Fruit fly (Drosophila melanogaster): ENCODE measurements around the gene r2d2.

Gene r2d2

dm6 chr2L:7811249-7812002, 11.5 kb downstream of the r2d2 start, which contains the start of gene LanB1:
TSS of gene LanB1 (plus strand) at chr2L:7811438.
- TF ChIP-seq gl (tag; optimal IDR thresholded peaks at IDR 0.05) (no peak), Pif1B (GFP tag; optimal IDR thresholded peaks at IDR 0.05) (no peak), CG8159 (tag; optimal IDR thresholded peaks at IDR 0.05) (no peak), EcR (GFP tag; optimal IDR thresholded peaks at IDR 0.05) (peak; percentile 0), CG8301 (tag; optimal IDR thresholded peaks at IDR 0.05) (peak; percentile 7), CG15710 (tag; optimal IDR thresholded peaks at IDR 0.05) (no peak), CG10348 (GFP tag; IDR thresholded peaks at IDR 0.05) (no peak), CG34367 (tag; optimal IDR thresholded peaks at IDR 0.05) (no peak), Pif1A (GFP tag; optimal IDR thresholded peaks at IDR 0.05) (no peak), CG17806 (tag; optimal IDR thresholded peaks at IDR 0.05) (no peak), CG13204 (GFP tag; optimal IDR thresholded peaks at IDR 0.05) (peak; percentile 3), Ets98B (GFP tag; IDR thresholded peaks at IDR 0.05) (no peak; the same call in 1 of the 2 replicates), CG12605 (GFP tag; IDR thresholded peaks at IDR 0.05) (peak; percentile 48; the same call in 1 of the 2 replicates), CG9948 (tag; optimal IDR thresholded peaks at IDR 0.05) (no peak), D1 (tag; optimal IDR thresholded peaks at IDR 0.05) (no peak), fd96Ca (GFP tag; IDR thresholded peaks at IDR 0.05) (no peak; the same call in 2 of the 3 replicates), rn (GFP tag; IDR thresholded peaks at IDR 0.05) (no peak), CG14655 (GFP tag; optimal IDR thresholded peaks at IDR 0.05) (no peak), CG32121 (GFP tag; IDR thresholded peaks at IDR 0.05) (peak; percentile 28; the same call in 1 of the 2 replicates), CG4496 (GFP tag; IDR thresholded peaks at IDR 0.05) (peak; percentile 28; the same call in 1 of the 3 replicates), Snoo (tag; optimal IDR thresholded peaks at IDR 0.05) (no peak)

DNA sequence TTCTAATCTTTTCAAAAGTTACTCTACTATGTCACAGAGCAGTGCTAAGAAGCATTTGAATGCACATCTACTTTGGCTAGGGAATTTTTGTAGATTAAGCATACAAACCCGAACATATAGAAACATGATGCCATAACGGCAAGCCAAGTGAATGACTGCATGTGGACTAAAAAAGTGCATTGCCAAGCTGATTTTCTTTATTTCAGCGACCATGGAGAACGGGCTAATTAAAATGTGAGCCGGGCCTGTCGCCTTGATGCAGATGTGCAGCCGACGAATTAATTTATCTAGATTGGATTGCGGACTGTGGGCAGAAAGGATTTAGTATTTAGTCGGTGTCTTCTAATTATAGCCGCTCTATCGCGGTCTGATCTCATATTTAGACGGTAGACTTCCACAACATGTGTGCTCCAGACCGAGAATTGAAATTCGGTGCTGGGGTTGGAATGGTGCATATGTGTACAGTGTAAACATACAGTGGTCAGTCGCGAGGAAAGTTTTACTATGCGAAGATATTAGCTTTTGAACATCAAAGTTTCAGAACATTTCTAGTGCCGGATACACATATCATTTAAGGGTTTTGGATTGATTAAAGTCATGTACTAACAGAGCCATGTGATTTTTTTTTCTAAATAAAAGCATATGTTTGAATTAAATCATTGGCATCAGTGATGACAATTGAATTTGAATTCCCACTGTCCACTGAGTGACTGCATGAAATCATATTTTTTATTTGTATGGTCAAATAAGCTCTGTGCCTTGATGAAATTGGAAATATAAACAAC, 12.8 kb downstream of the r2d2 start:
- TF ChIP-seq CG8301 (tag; optimal IDR thresholded peaks at IDR 0.05) (peak; percentile 3), CG4496 (GFP tag; IDR thresholded peaks at IDR 0.05) (no peak), fd96Ca (GFP tag; IDR thresholded peaks at IDR 0.05) (no peak), CG14655 (GFP tag; optimal IDR thresholded peaks at IDR 0.05) (peak; percentile 7)

dm6 chr2L:7813357-7813756, 13.4 kb downstream of the r2d2 start:
- TF ChIP-seq CG10348 (GFP tag; IDR thresholded peaks at IDR 0.05) (no peak), gl (tag; optimal IDR thresholded peaks at IDR 0.05) (no peak), CG34367 (tag; optimal IDR thresholded peaks at IDR 0.05) (no peak), EcR (GFP tag; optimal IDR thresholded peaks at IDR 0.05) (peak; percentile 47), D1 (tag; optimal IDR thresholded peaks at IDR 0.05) (no peak), CG32121 (GFP tag; IDR thresholded peaks at IDR 0.05) (0 out of 2 replicates have a peak, but pooled peaks have one; percentile 11), CG14655 (GFP tag; optimal IDR thresholded peaks at IDR 0.05) (no peak), fd96Ca (GFP tag; IDR thresholded peaks at IDR 0.05) (0 out of 3 replicates have a peak, but pooled peaks have one; percentile 14), CG8301 (tag; optimal IDR thresholded peaks at IDR 0.05) (no peak)

dm6 chr2L:7820408-7820807, 20.5 kb downstream of the r2d2 start:
- TF ChIP-seq CG32121 (GFP tag; IDR thresholded peaks at IDR 0.05): no peak
- TF ChIP-seq Pif1A (GFP tag; optimal IDR thresholded peaks at IDR 0.05): no peak
- TF ChIP-seq CG8159 (tag; optimal IDR thresholded peaks at IDR 0.05): no peak
- TF ChIP-seq CG13204 (GFP tag; optimal IDR thresholded peaks at IDR 0.05): no peak
- no peak for TF ChIP-seq Snoo (tag; optimal IDR thresholded peaks at IDR 0.05)

DNA sequence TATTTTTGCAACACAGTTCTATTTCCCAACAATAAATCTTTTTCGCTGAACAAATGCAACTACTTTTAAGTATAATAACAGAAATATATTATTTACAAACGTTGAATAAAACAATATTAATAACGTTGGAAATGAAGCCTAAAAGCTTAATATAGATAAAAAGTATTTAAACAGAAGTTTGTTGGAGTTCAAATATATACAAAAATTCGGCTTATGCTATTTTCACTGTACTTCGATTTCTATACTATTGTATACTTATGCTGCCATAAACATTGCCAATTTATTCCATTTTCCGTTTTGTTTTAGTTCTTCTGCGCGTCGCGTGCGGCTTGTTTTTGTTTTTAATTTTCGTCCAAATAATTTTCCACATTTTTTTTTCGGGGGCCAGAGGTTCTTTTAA, 20.9 kb downstream of the r2d2 start, which contains the start of gene CG7115:
Gene CG7115 (plus strand): TSS at position 301 of the 400 bp plus-strand sequence.
- no peak for TF ChIP-seq Pif1A (GFP tag; optimal IDR thresholded peaks at IDR 0.05)
- TF ChIP-seq CG15710 (tag; optimal IDR thresholded peaks at IDR 0.05): no peak
- TF ChIP-seq Ets98B (GFP tag; IDR thresholded peaks at IDR 0.05): no peak
- TF ChIP-seq fd96Ca (GFP tag; IDR thresholded peaks at IDR 0.05): no peak

- TF ChIP-seq CG4496 (GFP tag; IDR thresholded peaks at IDR 0.05) (peak; percentile 58; the same call in 2 of the 3 replicates), CG12605 (GFP tag; IDR thresholded peaks at IDR 0.05) (peak; percentile 29), CG34367 (tag; optimal IDR thresholded peaks at IDR 0.05) (peak; percentile 17), fd96Ca (GFP tag; IDR thresholded peaks at IDR 0.05) (peak; percentile 70), rn (GFP tag; IDR thresholded peaks at IDR 0.05) (no peak), Snoo (tag; optimal IDR thresholded peaks at IDR 0.05) (peak; percentile 37), CG10348 (GFP tag; IDR thresholded peaks at IDR 0.05) (no peak), CG9948 (tag; optimal IDR thresholded peaks at IDR 0.05) (no peak), D1 (tag; optimal IDR thresholded peaks at IDR 0.05) (peak; percentile 39), CG32121 (GFP tag; IDR thresholded peaks at IDR 0.05) (peak; percentile 33; the same call in 1 of the 2 replicates), Ets98B (GFP tag; IDR thresholded peaks at IDR 0.05) (no peak), EcR (GFP tag; optimal IDR thresholded peaks at IDR 0.05) (peak; percentile 60), CG8301 (tag; optimal IDR thresholded peaks at IDR 0.05) (no peak), CG13204 (GFP tag; optimal IDR thresholded peaks at IDR 0.05) (no peak), CG15710 (tag; optimal IDR thresholded peaks at IDR 0.05) (peak; percentile 2), Pif1A (GFP tag; optimal IDR thresholded peaks at IDR 0.05) (no peak), gl (tag; optimal IDR thresholded peaks at IDR 0.05) (no peak), CG8159 (tag; optimal IDR thresholded peaks at IDR 0.05) (peak; percentile 7), CG17806 (tag; optimal IDR thresholded peaks at IDR 0.05) (no peak), Pif1B (GFP tag; optimal IDR thresholded peaks at IDR 0.05) (peak; percentile 66), CG14655 (GFP tag; optimal IDR thresholded peaks at IDR 0.05) (no peak)
Observed at dm6 chr2L:7821279-7821848, 21.4 kb downstream of the r2d2 start.
